Worm (Caenorhabditis elegans) whole organism, late embryonic: Measurements from ENCODE around the gene C05E11.2.

Experiments
- F13H6.1 ChIP-seq: sonication (generic microtip); optimal IDR thresholded peaks from 2 replicates; lab custom pipeline; 2016; ENCODE audit warnings: missing genetic modification characterization, missing compliant biosample characterization
- ceh-14 ChIP-seq: sonication (generic microtip); optimal IDR thresholded peaks from 2 replicates; lab custom pipeline; 2016; ENCODE audit warnings: missing genotype, missing genetic modification characterization, missing compliant biosample characterization
- ceh-6 ChIP-seq: fragments of 200-800 bp; sonication (Bioruptor generic); optimal IDR thresholded peaks from 2 replicates; lab custom pipeline; 2018; ENCODE audit warnings: mild to moderate bottlenecking, missing genetic modification characterization, missing compliant biosample characterization
- fkh-10 ChIP-seq: fragments of 150-350 bp; optimal IDR thresholded peaks from 2 replicates; lab custom pipeline; 2014; ENCODE audit warnings: missing biosample characterization, missing genetic modification reagents, missing genetic modification characterization
- hlh-30 ChIP-seq: sonication (generic microtip); optimal IDR thresholded peaks from 2 replicates; lab custom pipeline; 2017; ENCODE audit warnings: antibody characterized with exemption, missing genetic modification characterization, missing compliant biosample characterization; ENCODE audit not compliant: insufficient read depth
- nfya-1 ChIP-seq: sonication (generic microtip); optimal IDR thresholded peaks from 2 replicates; lab custom pipeline; 2017; ENCODE audit warnings: missing genetic modification characterization, mild to moderate bottlenecking, missing compliant biosample characterization, antibody characterized with exemption, moderate library complexity
- nhr-11 ChIP-seq: fragments of 150-350 bp; optimal IDR thresholded peaks from 2 replicates; lab custom pipeline; 2014; ENCODE audit warnings: missing biosample characterization, missing genetic modification characterization
- pha-2 ChIP-seq: sonication (generic microtip); optimal IDR thresholded peaks from 2 replicates; lab custom pipeline; 2017; ENCODE audit warnings: mild to moderate bottlenecking, missing genetic modification characterization, missing compliant biosample characterization
- rnt-1 ChIP-seq: sonication (generic microtip); optimal IDR thresholded peaks from 2 replicates; lab custom pipeline; 2016; ENCODE audit warnings: missing genetic modification characterization, missing compliant biosample characterization
- tbx-7 ChIP-seq: sonication (generic microtip); optimal IDR thresholded peaks from 2 replicates; lab custom pipeline; 2016; ENCODE audit warnings: missing genotype, missing genetic modification characterization, missing compliant biosample characterization

ce11 chrX:4604185-4604584 lies 17.5 kb downstream of the C05E11.2 start:
- TF ChIP-seq F13H6.1 (tag; lab: Kevin White, UChicago), result no peak
- TF ChIP-seq pha-2 (tag; lab: Kevin White, UChicago), result no peak
- no peak for TF ChIP-seq tbx-7 (tag; lab: Kevin White, UChicago)
- no peak for TF ChIP-seq nfya-1 (tag; lab: Kevin White, UChicago)
- TF ChIP-seq nhr-11 (tag; lab: Kevin White, UChicago), result no peak
- TF ChIP-seq hlh-30, result no peak
- TF ChIP-seq rnt-1 (tag; lab: Kevin White, UChicago), result no peak
- TF ChIP-seq fkh-10 (GFP tag; lab: Kevin White, UChicago), result no peak
- TF ChIP-seq ceh-6, result no peak
- no peak for TF ChIP-seq ceh-14 (tag; lab: Kevin White, UChicago)
